Worm (Caenorhabditis elegans) whole organism, L3 larva: ENCODE results near the gene C01G10.18.

Source experiments
- elt-2 ChIP-seq: sonication (generic microtip); optimal IDR thresholded peaks from 2 replicates; lab custom pipeline; 2016; ENCODE audit warnings: missing genetic modification reagents, mild to moderate bottlenecking, missing genetic modification characterization, missing compliant biosample characterization
- pqm-1 ChIP-seq: fragments of 150-350 bp; optimal IDR thresholded peaks from 2 replicates; lab custom pipeline; 2017; ENCODE audit warnings: missing biosample characterization, missing genetic modification characterization, inconsistent platforms

ce11 chrV:15074907-15075306, 13.6 kb downstream of the C01G10.18 start:
- no peak for TF ChIP-seq elt-2
- no peak for TF ChIP-seq pqm-1 (tag; lab: Kevin White, UChicago)
